Fruit fly (Drosophila melanogaster) whole organism: ENCODE results near the gene RhoGAP18B.

Experiments
- CG8478 ChIP-seq: fragments of >200 bp; optimal IDR thresholded peaks from 2 replicates; lab custom pipeline; 2018; ENCODE audit warnings: inconsistent platforms
- Dll ChIP-seq: fragments of >200 bp; optimal IDR thresholded peaks from 2 replicates; lab custom pipeline; 2017
- EcR ChIP-seq, 2 experiments: fragments of >200 bp; optimal IDR thresholded peaks; 2 replicates each; lab custom pipeline; 2017; ENCODE audit warnings: missing biosample characterization in 2 of 2, missing genetic modification characterization in 2 of 2, missing genetic modification reagents in 2 of 2
- pan ChIP-seq: fragments of >200 bp; optimal IDR thresholded peaks from 2 replicates; lab custom pipeline; 2017
- psq ChIP-seq: fragments of >200 bp; optimal IDR thresholded peaks from 2 replicates; lab custom pipeline; 2017
- usp ChIP-seq: fragments of >200 bp; optimal IDR thresholded peaks from 2 replicates; lab custom pipeline; 2017; ENCODE audit warnings: missing biosample characterization, missing genetic modification characterization, mixed read lengths

dm6 chrX:19096179-19096578 is 70.7 kb downstream of the RhoGAP18B start:
- no peak for TF ChIP-seq Dll (lab: Kevin White, UChicago)
- no peak for TF ChIP-seq CG8478 (lab: Kevin White, UChicago)
- no peak for TF ChIP-seq EcR (GFP tag; optimal IDR thresholded peaks at IDR 0.05; lab: Kevin White, UChicago)
- no peak for TF ChIP-seq usp (GFP tag; lab: Kevin White, UChicago)
- TF ChIP-seq psq (lab: Kevin White, UChicago): no peak
- no peak for TF ChIP-seq pan (lab: Kevin White, UChicago)
